3 worm cellular contexts compared by ENCODE assay signal in the genomic region with DNA sequence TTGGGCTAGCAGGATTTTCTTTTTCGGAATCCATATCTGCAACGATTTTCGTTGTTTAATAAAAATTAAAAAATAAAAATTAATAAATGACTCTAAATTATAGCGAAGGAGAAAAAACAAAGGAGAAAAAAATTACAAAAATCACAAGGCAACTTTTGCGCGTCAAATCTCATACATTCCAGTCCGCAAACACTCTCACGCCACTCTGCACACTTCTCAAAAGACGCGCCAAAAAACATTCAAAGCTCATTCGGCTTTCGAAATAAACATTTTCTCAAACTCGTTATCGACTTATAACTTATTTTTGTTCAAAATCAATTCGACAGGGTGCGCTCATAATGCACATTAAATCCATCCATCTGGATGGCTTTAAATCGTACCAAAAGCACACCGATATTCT.
TF ChIP-seq lines count a peak whose summit lies in the region.

Gene R06F6.12 (minus strand): TSS at position 36 of the 400 bp plus-strand sequence.
Gene mix-1 (plus strand): TSS at position 201 of the 400 bp plus-strand sequence.

TF ChIP-seq in whole organism, L1 larva, 84 proteins besides CTCF, POLR2A, EP300 and RAD21 (continued from another document):
- TF ChIP-seq nhr-11 (tag; optimal IDR thresholded peaks at IDR 0.05; lab: Kevin White, UChicago) (no peak), lin-13 (GFP tag; optimal IDR thresholded peaks at IDR 0.05; lab: Kevin White, UChicago) (peak; percentile 49), sox-4 (tag; optimal IDR thresholded peaks at IDR 0.05; lab: Kevin White, UChicago) (no peak), efl-1 (optimal IDR thresholded peaks at IDR 0.05; lab: Kevin White, UChicago) (peak; percentile 80 to 89), efl-1 (GFP tag; optimal IDR thresholded peaks at IDR 0.05 in 1 of 2; lab: Kevin White, UChicago) (peak; percentile 86 to 98), snu-23 (GFP tag; optimal IDR thresholded peaks at IDR 0.05; lab: Kevin White, UChicago) (peak; percentile 72), nhr-19 (GFP tag; conservative IDR thresholded peaks at IDR 0.05; lab: Robert Waterston, UW) (peak; percentile 37; the same call in 1 of the 2 replicates), ceh-90 (tag; optimal IDR thresholded peaks at IDR 0.05; lab: Kevin White, UChicago) (no peak), swsn-7 (tag; optimal IDR thresholded peaks at IDR 0.05; lab: Kevin White, UChicago) (peak; percentile 52), mep-1 (tag; optimal IDR thresholded peaks at IDR 0.05; lab: Kevin White, UChicago) (peak; percentile 86), lin-15B (tag; optimal IDR thresholded peaks at IDR 0.05; lab: Kevin White, UChicago) (peak; percentile 47), fkh-4 (tag; optimal IDR thresholded peaks at IDR 0.05; lab: Kevin White, UChicago; ENCODE audit: borderline replicate concordance) (no peak), egl-27 (tag; optimal IDR thresholded peaks at IDR 0.05; lab: Kevin White, UChicago) (no peak), nhr-90 (tag; optimal IDR thresholded peaks at IDR 0.05; lab: Kevin White, UChicago; ENCODE audit: poor library complexity) (peak; percentile 18), rnt-1 (tag; optimal IDR thresholded peaks at IDR 0.05; lab: Kevin White, UChicago) (peak; percentile 80), efl-3 (GFP tag; optimal IDR thresholded peaks at IDR 0.05; lab: Kevin White, UChicago) (no peak), F16B12.6 (tag; optimal IDR thresholded peaks at IDR 0.05; lab: Kevin White, UChicago) (peak; percentile 98), unc-98 (GFP tag; IDR thresholded peaks at IDR 0.05; lab: Robert Waterston, UW) (no peak), isw-1 (GFP tag; IDR thresholded peaks at IDR 0.05; lab: Robert Waterston, UW) (no peak), ztf-4 (tag; optimal IDR thresholded peaks at IDR 0.05; lab: Kevin White, UChicago) (no peak), nhr-237 (tag; optimal IDR thresholded peaks at IDR 0.05; lab: Kevin White, UChicago) (no peak), tbx-2 (tag; optimal IDR thresholded peaks at IDR 0.05; lab: Kevin White, UChicago) (peak; percentile 44), nhr-71 (tag; optimal IDR thresholded peaks at IDR 0.05; lab: Kevin White, UChicago) (peak; percentile 73), lin-14 (GFP tag; optimal IDR thresholded peaks at IDR 0.05; lab: Kevin White, UChicago) (peak; percentile 42), lsy-2 (tag; optimal IDR thresholded peaks at IDR 0.05; lab: Kevin White, UChicago) (peak; percentile 79 to 82), dsc-1 (tag; optimal IDR thresholded peaks at IDR 0.05; lab: Kevin White, UChicago) (peak; percentile 50), pax-3 (tag; optimal IDR thresholded peaks at IDR 0.05; lab: Kevin White, UChicago) (no peak), snpc-4 (tag; optimal IDR thresholded peaks at IDR 0.05; lab: Kevin White, UChicago) (peak; percentile 35), nhr-12 (tag; optimal IDR thresholded peaks at IDR 0.05; lab: Kevin White, UChicago) (no peak), nhr-47 (tag; optimal IDR thresholded peaks at IDR 0.05; lab: Kevin White, UChicago) (peak; percentile 75), irx-1 (tag; optimal IDR thresholded peaks at IDR 0.05; lab: Kevin White, UChicago) (peak; percentile 9), ceh-88 (GFP tag; IDR thresholded peaks at IDR 0.05; lab: Robert Waterston, UW) (no peak), nhr-77 (tag; optimal IDR thresholded peaks at IDR 0.05; lab: Kevin White, UChicago) (no peak), dpl-1 (GFP tag; optimal IDR thresholded peaks at IDR 0.05; lab: Kevin White, UChicago) (peak; percentile 84 to 89 (median 89)), unc-86 (tag; optimal IDR thresholded peaks at IDR 0.05; lab: Kevin White, UChicago) (peak; percentile 24)

TF ChIP-seq in whole organism, L3 larva, 47 proteins besides CTCF, POLR2A, EP300 and RAD21 (continued from another document):
- TF ChIP-seq nhr-28 (tag; optimal IDR thresholded peaks at IDR 0.05; lab: Kevin White, UChicago) (no peak), lsy-12 (tag; optimal IDR thresholded peaks at IDR 0.05; lab: Kevin White, UChicago) (no peak), daf-12 (tag; optimal IDR thresholded peaks at IDR 0.05; lab: Kevin White, UChicago) (no peak), ceh-16 (tag; optimal IDR thresholded peaks at IDR 0.05; lab: Kevin White, UChicago) (no peak), ceh-9 (tag; optimal IDR thresholded peaks at IDR 0.05; lab: Kevin White, UChicago) (no peak), nhr-23 (tag; optimal IDR thresholded peaks at IDR 0.05; lab: Kevin White, UChicago) (peak; percentile 51), ztf-4 (tag; optimal IDR thresholded peaks at IDR 0.05; lab: Kevin White, UChicago) (no peak), ztf-11 (tag; optimal IDR thresholded peaks at IDR 0.05; lab: Kevin White, UChicago) (no peak), snpc-4 (tag; optimal IDR thresholded peaks at IDR 0.05; lab: Kevin White, UChicago) (no peak), hmg-11 (tag; optimal IDR thresholded peaks at IDR 0.05; lab: Kevin White, UChicago) (peak; percentile 75), pqm-1 (tag; optimal IDR thresholded peaks at IDR 0.05; lab: Kevin White, UChicago) (no peak), egl-5 (tag; optimal IDR thresholded peaks at IDR 0.05; lab: Kevin White, UChicago) (no peak), egl-27 (tag; optimal IDR thresholded peaks at IDR 0.05; lab: Kevin White, UChicago) (no peak), elt-1 (tag; optimal IDR thresholded peaks at IDR 0.05; lab: Kevin White, UChicago) (no peak), eor-1 (tag; optimal IDR thresholded peaks at IDR 0.05; lab: Kevin White, UChicago) (no peak), jun-1 (tag; optimal IDR thresholded peaks at IDR 0.05; lab: Kevin White, UChicago) (no peak), lin-15B (tag; optimal IDR thresholded peaks at IDR 0.05; lab: Kevin White, UChicago) (peak; percentile 58), ama-1 (optimal IDR thresholded peaks at IDR 0.05; lab: Kevin White, UChicago) (no peak), nfya-1 (tag; optimal IDR thresholded peaks at IDR 0.05; lab: Kevin White, UChicago; ENCODE audit: insufficient read depth) (peak; percentile 75), unc-62 (GFP tag; optimal IDR thresholded peaks at IDR 0.05; lab: Kevin White, UChicago) (no peak), nhr-76 (tag; optimal IDR thresholded peaks at IDR 0.05; lab: Kevin White, UChicago) (no peak), nhr-43 (tag; optimal IDR thresholded peaks at IDR 0.05; lab: Kevin White, UChicago; ENCODE audit: poor library complexity, severe bottlenecking) (peak; percentile 62), nhr-12 (tag; optimal IDR thresholded peaks at IDR 0.05; lab: Kevin White, UChicago) (no peak), pha-4 (tag; optimal IDR thresholded peaks at IDR 0.05; lab: Kevin White, UChicago) (peak; percentile 74), tbx-2 (tag; optimal IDR thresholded peaks at IDR 0.05; lab: Kevin White, UChicago) (no peak)

TF ChIP-seq in whole organism, young adult, 124 proteins besides CTCF, POLR2A, EP300 and RAD21 (continued from another document):
- TF ChIP-seq F52B5.7 (tag; optimal IDR thresholded peaks at IDR 0.05; lab: Kevin White, UChicago), result no peak
- TF ChIP-seq madf-6 (GFP tag; IDR thresholded peaks at IDR 0.05; lab: Robert Waterston, UW), result peak; percentile 77
- no peak for TF ChIP-seq ccch-3 (GFP tag; optimal IDR thresholded peaks at IDR 0.05; lab: Kevin White, UChicago)
- no peak for TF ChIP-seq ceh-79 (tag; optimal IDR thresholded peaks at IDR 0.05; lab: Kevin White, UChicago)
- peak; percentile 62 for TF ChIP-seq lsl-1 (GFP tag; optimal IDR thresholded peaks at IDR 0.05; lab: Kevin White, UChicago)
- TF ChIP-seq atf-7 (tag; optimal IDR thresholded peaks at IDR 0.05; lab: Kevin White, UChicago), result no peak
- no peak for TF ChIP-seq unc-130 (GFP tag; optimal IDR thresholded peaks at IDR 0.05; lab: Kevin White, UChicago)
- no peak for TF ChIP-seq cebp-2 (GFP tag; IDR thresholded peaks at IDR 0.05; lab: Robert Waterston, UW)
- no peak for TF ChIP-seq him-1 (tag; optimal IDR thresholded peaks at IDR 0.05; lab: Kevin White, UChicago)
- TF ChIP-seq C17E4.6 (GFP tag; IDR thresholded peaks at IDR 0.05; lab: Robert Waterston, UW), result no peak
- no peak for TF ChIP-seq xnd-1 (tag; optimal IDR thresholded peaks at IDR 0.05; lab: Kevin White, UChicago)
- TF ChIP-seq nfyb-1 (GFP tag; IDR thresholded peaks at IDR 0.05; lab: Robert Waterston, UW), result no peak
- TF ChIP-seq egl-44 (GFP tag; IDR thresholded peaks at IDR 0.05; lab: Robert Waterston, UW), result no peak
- TF ChIP-seq lir-1 (GFP tag; conservative IDR thresholded peaks at IDR 0.05; lab: Robert Waterston, UW), result no peak
- no peak for TF ChIP-seq aptf-3 (GFP tag; IDR thresholded peaks at IDR 0.05; lab: Robert Waterston, UW)
- TF ChIP-seq lin-40 (tag; optimal IDR thresholded peaks at IDR 0.05; lab: Kevin White, UChicago), result peak; percentile 39
- TF ChIP-seq F10E7.11 (tag; optimal IDR thresholded peaks at IDR 0.05; lab: Kevin White, UChicago), result no peak
- TF ChIP-seq ZK185.1 (tag; optimal IDR thresholded peaks at IDR 0.05; lab: Kevin White, UChicago; ENCODE audit: poor library complexity, severe bottlenecking), result no peak
- TF ChIP-seq nhr-90 (tag; optimal IDR thresholded peaks at IDR 0.05; lab: Kevin White, UChicago), result no peak
- no peak for TF ChIP-seq T26A5.8 (tag; optimal IDR thresholded peaks at IDR 0.05; lab: Kevin White, UChicago)
- TF ChIP-seq ceh-91 (GFP tag; IDR thresholded peaks at IDR 0.05; lab: Robert Waterston, UW), result 0 out of 2 replicates have a peak, but pooled peaks have one; percentile 9
- TF ChIP-seq tbp1 (GFP tag; optimal IDR thresholded peaks at IDR 0.05; lab: Kevin White, UChicago), result no peak
- 0 out of 2 replicates have a peak, but pooled peaks have one; percentile 44 for TF ChIP-seq pbrm-1 (GFP tag; IDR thresholded peaks at IDR 0.05; lab: Robert Waterston, UW)
- no peak for TF ChIP-seq F37B4.10 (GFP tag; IDR thresholded peaks at IDR 0.05; lab: Robert Waterston, UW)
- TF ChIP-seq bed-1 (GFP tag; IDR thresholded peaks at IDR 0.05; lab: Robert Waterston, UW), result no peak
- no peak for TF ChIP-seq Y79H2A.3 (GFP tag; conservative IDR thresholded peaks at IDR 0.05; lab: Robert Waterston, UW)
- TF ChIP-seq ekl-4 (GFP tag; IDR thresholded peaks at IDR 0.05; lab: Robert Waterston, UW), result no peak
- TF ChIP-seq lin-35 (GFP tag; optimal IDR thresholded peaks at IDR 0.05; lab: Kevin White, UChicago), result peak in 1 of 3 experiments; percentile 81
- TF ChIP-seq lag-1 (GFP tag; IDR thresholded peaks at IDR 0.05; lab: Robert Waterston, UW), result no peak
- no peak for TF ChIP-seq ceh-100 (GFP tag; IDR thresholded peaks at IDR 0.05; lab: Robert Waterston, UW)
- peak; percentile 8 for TF ChIP-seq F23B12.7 (tag; optimal IDR thresholded peaks at IDR 0.05; lab: Kevin White, UChicago; ENCODE audit: insufficient read depth)
- TF ChIP-seq snpc-1.3 (tag; optimal IDR thresholded peaks at IDR 0.05; lab: Kevin White, UChicago; ENCODE audit: insufficient read depth), result peak; percentile 10
- TF ChIP-seq B0035.1 (tag; optimal IDR thresholded peaks at IDR 0.05; lab: Kevin White, UChicago), result no peak
- peak; percentile 81 for TF ChIP-seq dpl-1 (GFP tag; optimal IDR thresholded peaks at IDR 0.05; lab: Kevin White, UChicago)
- TF ChIP-seq egrh-3 (GFP tag; IDR thresholded peaks at IDR 0.05; lab: Robert Waterston, UW), result no peak
- TF ChIP-seq rcor-1 (GFP tag; IDR thresholded peaks at IDR 0.05; lab: Robert Waterston, UW), result no peak
- TF ChIP-seq ztf-26 (tag; optimal IDR thresholded peaks at IDR 0.05; lab: Kevin White, UChicago), result no peak
- no peak for TF ChIP-seq sea-2 (GFP tag; IDR thresholded peaks at IDR 0.05; lab: Robert Waterston, UW)
- TF ChIP-seq hsf-1 (GFP tag; IDR thresholded peaks at IDR 0.05; lab: Robert Waterston, UW), result no peak
- no peak for TF ChIP-seq die-1 (tag; optimal IDR thresholded peaks at IDR 0.05; lab: Kevin White, UChicago)
- peak; percentile 66 for TF ChIP-seq lin-54 (GFP tag; optimal IDR thresholded peaks at IDR 0.05; lab: Kevin White, UChicago)
- no peak for TF ChIP-seq ztf-18 (tag; optimal IDR thresholded peaks at IDR 0.05; lab: Kevin White, UChicago)
- TF ChIP-seq let-526 (GFP tag; IDR thresholded peaks at IDR 0.05; lab: Robert Waterston, UW), result no peak
- TF ChIP-seq aptf-2 (GFP tag; conservative IDR thresholded peaks at IDR 0.05; lab: Robert Waterston, UW), result no peak
- peak; percentile 33; the same call in 1 of the 2 replicates for TF ChIP-seq attf-3 (GFP tag; conservative IDR thresholded peaks at IDR 0.05; lab: Robert Waterston, UW)
- no peak for TF ChIP-seq egl-18 (GFP tag; IDR thresholded peaks at IDR 0.05; lab: Robert Waterston, UW)
